Fruit fly (Drosophila melanogaster) whole organism, embryonic: ENCODE results near the gene CG14966.

Source experiments
- Aef1 ChIP-seq: fragments of 200-800 bp; sonication (Bioruptor generic); IDR thresholded peaks from 3 replicates; pipeline ENCODE4 v1.3.6; 2022; ENCODE audit warnings: missing biosample characterization, missing genetic modification characterization
- Atf-2 ChIP-seq: fragments of 200-800 bp; sonication (Bioruptor generic); optimal IDR thresholded peaks from 2 replicates; lab custom pipeline; 2016; ENCODE audit warnings: missing biosample characterization, missing genetic modification characterization
- Bdp1 ChIP-seq: fragments of 200-800 bp; sonication (Bioruptor generic); optimal IDR thresholded peaks from 3 replicates; lab custom pipeline; 2016; ENCODE audit warnings: missing biosample characterization, missing genetic modification characterization
- Bgb ChIP-seq: fragments of 200-800 bp; sonication (Bioruptor generic); IDR thresholded peaks from 2 replicates; pipeline ENCODE4 v1.3.6; 2022; ENCODE audit warnings: missing biosample characterization, missing genetic modification characterization; ENCODE audit not compliant: partially characterized antibody
- CG11085 ChIP-seq: fragments of 200-800 bp; sonication (Bioruptor generic); IDR thresholded peaks from 2 replicates; pipeline ENCODE4 v1.3.6; 2022; ENCODE audit warnings: missing biosample characterization, missing genetic modification characterization
- CG11093 ChIP-seq: fragments of 200-800 bp; sonication (Bioruptor generic); IDR thresholded peaks from 3 replicates; pipeline ENCODE4 v1.3.6; 2022; ENCODE audit warnings: missing biosample characterization, missing genetic modification characterization
- CG12104 ChIP-seq: fragments of 200-800 bp; sonication (Bioruptor generic); optimal IDR thresholded peaks from 3 replicates; lab custom pipeline; 2016; ENCODE audit warnings: missing biosample characterization, missing genetic modification characterization
- CG12744 ChIP-seq: fragments of 200-800 bp; sonication (Bioruptor generic); optimal IDR thresholded peaks from 2 replicates; lab custom pipeline; 2016; ENCODE audit warnings: missing biosample characterization, missing genetic modification characterization
- CG12942 ChIP-seq: fragments of 200-800 bp; sonication (Bioruptor generic); optimal IDR thresholded peaks from 3 replicates; lab custom pipeline; 2016; ENCODE audit warnings: missing biosample characterization, missing genetic modification characterization
- CG14441 ChIP-seq: fragments of 200-800 bp; sonication (Bioruptor generic); IDR thresholded peaks from 2 replicates; pipeline ENCODE4 v1.3.6; 2022; ENCODE audit warnings: missing biosample characterization, missing genetic modification characterization
- CG14965 ChIP-seq: fragments of 200-800 bp; sonication (Bioruptor generic); optimal IDR thresholded peaks from 2 replicates; lab custom pipeline; 2016; ENCODE audit warnings: missing biosample characterization, missing genetic modification characterization, borderline replicate concordance
- CG2875 ChIP-seq: fragments of 200-800 bp; sonication (Bioruptor generic); optimal IDR thresholded peaks from 2 replicates; lab custom pipeline; 2017; ENCODE audit warnings: missing biosample characterization, mild to moderate bottlenecking, missing genetic modification characterization, missing genetic modification reagents
- CG3065 ChIP-seq: fragments of 200-800 bp; sonication (Bioruptor generic); optimal IDR thresholded peaks from 2 replicates; lab custom pipeline; 2016; ENCODE audit warnings: missing biosample characterization, missing genetic modification characterization
- CG31224 ChIP-seq: fragments of 200-800 bp; sonication (Bioruptor generic); IDR thresholded peaks from 2 replicates; pipeline ENCODE4 v1.3.6; 2022; ENCODE audit warnings: missing biosample characterization, missing genetic modification characterization
- CG31441 ChIP-seq: fragments of 200-800 bp; sonication (Bioruptor generic); IDR thresholded peaks from 2 replicates; pipeline ENCODE4 v1.3.6; 2022; ENCODE audit warnings: missing biosample characterization, missing genetic modification characterization
- CG32532 ChIP-seq: fragments of 200-800 bp; sonication (Bioruptor generic); IDR thresholded peaks from 2 replicates; pipeline ENCODE4 v1.3.6; 2022; ENCODE audit warnings: missing biosample characterization, missing genetic modification characterization
- CG32772 ChIP-seq: fragments of 200-800 bp; sonication (Bioruptor generic); IDR thresholded peaks from 2 replicates; pipeline ENCODE4 v1.3.6; 2022; ENCODE audit warnings: missing biosample characterization, missing genetic modification characterization
- CG33213 ChIP-seq: fragments of 200-800 bp; sonication (Bioruptor generic); optimal IDR thresholded peaks from 3 replicates; lab custom pipeline; 2016; ENCODE audit warnings: missing biosample characterization, missing genetic modification characterization
- CG33557 ChIP-seq: fragments of 200-800 bp; sonication (Bioruptor generic); optimal IDR thresholded peaks from 2 replicates; lab custom pipeline; 2019; ENCODE audit warnings: missing biosample characterization, mild to moderate bottlenecking, missing genetic modification characterization, moderate library complexity
- CG42726 ChIP-seq: fragments of 200-800 bp; sonication (Bioruptor generic); IDR thresholded peaks from 2 replicates; pipeline ENCODE4 v1.3.6; 2022; ENCODE audit warnings: missing biosample characterization, missing genetic modification characterization; ENCODE audit not compliant: partially characterized antibody
- CG43689 ChIP-seq: fragments of 200-800 bp; sonication (Bioruptor generic); IDR thresholded peaks from 2 replicates; pipeline ENCODE4 v1.3.6; 2022; ENCODE audit warnings: missing biosample characterization, missing genetic modification characterization
- CG4707 ChIP-seq: fragments of 200-800 bp; sonication (Bioruptor generic); optimal IDR thresholded peaks from 2 replicates; lab custom pipeline; 2018; ENCODE audit warnings: missing biosample characterization, mild to moderate bottlenecking, missing genetic modification characterization, moderate library complexity
- CG5180 ChIP-seq: fragments of 200-800 bp; sonication (Bioruptor generic); optimal IDR thresholded peaks from 3 replicates; lab custom pipeline; 2017; ENCODE audit warnings: missing biosample characterization, missing genetic modification characterization, mild to moderate bottlenecking, moderate library complexity, missing genetic modification reagents
- CG6654 ChIP-seq: fragments of 200-800 bp; sonication (Bioruptor generic); optimal IDR thresholded peaks from 2 replicates; lab custom pipeline; 2017; ENCODE audit warnings: missing biosample characterization, mild to moderate bottlenecking, missing genetic modification characterization
- CG6813 ChIP-seq: fragments of 200-800 bp; sonication (Bioruptor generic); optimal IDR thresholded peaks from 2 replicates; lab custom pipeline; 2017; ENCODE audit warnings: missing biosample characterization, missing genetic modification characterization, mild to moderate bottlenecking, moderate library complexity, missing genetic modification reagents
- CG6854 ChIP-seq: fragments of 200-800 bp; sonication (Bioruptor generic); optimal IDR thresholded peaks from 3 replicates; lab custom pipeline; 2017; ENCODE audit warnings: missing biosample characterization, mild to moderate bottlenecking, missing genetic modification characterization
- CG7987 ChIP-seq: fragments of 200-800 bp; sonication (Bioruptor generic); optimal IDR thresholded peaks from 2 replicates; lab custom pipeline; 2018; ENCODE audit warnings: missing biosample characterization, mild to moderate bottlenecking, missing genetic modification characterization, moderate library complexity
- E2f1 ChIP-seq: fragments of 200-800 bp; sonication (Bioruptor generic); IDR thresholded peaks from 2 replicates; pipeline ENCODE4 v1.3.6; 2022; ENCODE audit warnings: missing biosample characterization, missing genetic modification characterization
- HHEX ChIP-seq: fragments of 200-800 bp; sonication (Bioruptor generic); optimal IDR thresholded peaks from 3 replicates; lab custom pipeline; 2017; ENCODE audit warnings: missing biosample characterization, mild to moderate bottlenecking, missing genetic modification characterization, missing genetic modification reagents
- Hmr ChIP-seq: fragments of 200-800 bp; sonication (Bioruptor generic); optimal IDR thresholded peaks from 3 replicates; lab custom pipeline; 2017; ENCODE audit warnings: mild to moderate bottlenecking, missing biosample characterization, missing genetic modification reagents, missing genetic modification characterization
- Lim3 ChIP-seq: fragments of 200-800 bp; sonication (Bioruptor generic); IDR thresholded peaks from 2 replicates; pipeline ENCODE4 v1.3.6; 2022; ENCODE audit warnings: missing biosample characterization, missing genetic modification characterization
- Max ChIP-seq: fragments of 200-800 bp; sonication (Bioruptor generic); optimal IDR thresholded peaks from 2 replicates; lab custom pipeline; 2016; ENCODE audit warnings: missing biosample characterization, mild to moderate bottlenecking, missing genetic modification characterization
- Pdp1 ChIP-seq, 2 experiments: fragments of 200-800 bp; sonication (Bioruptor generic); optimal IDR thresholded peaks; 3 replicates each; lab custom pipeline; 2016; ENCODE audit warnings: missing biosample characterization in 2 of 2, missing genetic modification characterization in 2 of 2, mild to moderate bottlenecking in 1 of 2, moderate library complexity in 1 of 2
- Usf ChIP-seq: fragments of 200-800 bp; sonication (Bioruptor generic); optimal IDR thresholded peaks from 2 replicates; lab custom pipeline; 2017; ENCODE audit warnings: missing genotype, missing biosample characterization, missing genetic modification characterization
- aop ChIP-seq: fragments of 200-800 bp; sonication (Bioruptor generic); IDR thresholded peaks from 2 replicates; pipeline ENCODE4 v1.3.6; 2022; ENCODE audit warnings: missing biosample characterization, missing genetic modification characterization
- az2 ChIP-seq: fragments of 200-800 bp; sonication (Bioruptor generic); optimal IDR thresholded peaks from 3 replicates; lab custom pipeline; 2016; ENCODE audit warnings: missing biosample characterization, missing genetic modification characterization
- btn ChIP-seq: fragments of 200-800 bp; sonication (Bioruptor generic); optimal IDR thresholded peaks from 2 replicates; lab custom pipeline; 2016; ENCODE audit warnings: missing biosample characterization, missing genetic modification characterization
- crol ChIP-seq: fragments of 200-800 bp; sonication (Bioruptor generic); IDR thresholded peaks from 2 replicates; pipeline ENCODE4 v1.3.6; 2022; ENCODE audit warnings: missing biosample characterization, missing genetic modification characterization
- da ChIP-seq: fragments of 200-800 bp; sonication (Bioruptor generic); optimal IDR thresholded peaks from 2 replicates; lab custom pipeline; 2016; ENCODE audit warnings: missing biosample characterization, missing genetic modification characterization
- ems ChIP-seq: fragments of 200-800 bp; sonication (Bioruptor generic); optimal IDR thresholded peaks from 3 replicates; lab custom pipeline; 2016; ENCODE audit warnings: missing biosample characterization, missing genetic modification characterization
- gsb ChIP-seq: fragments of 200-800 bp; sonication (Bioruptor generic); IDR thresholded peaks from 2 replicates; pipeline ENCODE4 v1.3.6; 2022; ENCODE audit warnings: missing biosample characterization, missing genetic modification characterization
- lmd ChIP-seq: fragments of 200-800 bp; sonication (Bioruptor generic); IDR thresholded peaks from 2 replicates; pipeline ENCODE4 v1.3.6; 2022; ENCODE audit warnings: missing biosample characterization, missing genetic modification characterization
- repo ChIP-seq: fragments of 200-800 bp; sonication (Bioruptor generic); optimal IDR thresholded peaks from 2 replicates; lab custom pipeline; 2016; ENCODE audit warnings: missing biosample characterization, missing genetic modification characterization
- salm ChIP-seq: fragments of 200-800 bp; sonication (Bioruptor generic); optimal IDR thresholded peaks from 2 replicates; lab custom pipeline; 2018; ENCODE audit warnings: missing biosample characterization, mild to moderate bottlenecking, missing genetic modification characterization
- scrt ChIP-seq: fragments of 200-800 bp; sonication (Bioruptor generic); optimal IDR thresholded peaks from 2 replicates; lab custom pipeline; 2018; ENCODE audit warnings: missing biosample characterization, mild to moderate bottlenecking, missing genetic modification characterization, moderate library complexity
- tin ChIP-seq: fragments of 200-800 bp; sonication (Bioruptor generic); optimal IDR thresholded peaks from 3 replicates; lab custom pipeline; 2016; ENCODE audit warnings: missing biosample characterization, missing genetic modification characterization
- tio ChIP-seq: fragments of 200-800 bp; sonication (Bioruptor generic); optimal IDR thresholded peaks from 2 replicates; lab custom pipeline; 2017; ENCODE audit warnings: missing biosample characterization, missing genetic modification characterization, inconsistent platforms
- tll ChIP-seq, 2 experiments: fragments of 200-800 bp in 1 of 2; fragments of >200 bp in 1 of 2; sonication (Bioruptor generic) in 1 of 2; optimal IDR thresholded peaks; 2 replicates each; lab custom pipeline; 2017 to 2019; ENCODE audit warnings: missing biosample characterization in 2 of 2, missing genetic modification characterization in 2 of 2, mild to moderate bottlenecking in 1 of 2, moderate library complexity in 1 of 2

CG14966 gene

DNA sequence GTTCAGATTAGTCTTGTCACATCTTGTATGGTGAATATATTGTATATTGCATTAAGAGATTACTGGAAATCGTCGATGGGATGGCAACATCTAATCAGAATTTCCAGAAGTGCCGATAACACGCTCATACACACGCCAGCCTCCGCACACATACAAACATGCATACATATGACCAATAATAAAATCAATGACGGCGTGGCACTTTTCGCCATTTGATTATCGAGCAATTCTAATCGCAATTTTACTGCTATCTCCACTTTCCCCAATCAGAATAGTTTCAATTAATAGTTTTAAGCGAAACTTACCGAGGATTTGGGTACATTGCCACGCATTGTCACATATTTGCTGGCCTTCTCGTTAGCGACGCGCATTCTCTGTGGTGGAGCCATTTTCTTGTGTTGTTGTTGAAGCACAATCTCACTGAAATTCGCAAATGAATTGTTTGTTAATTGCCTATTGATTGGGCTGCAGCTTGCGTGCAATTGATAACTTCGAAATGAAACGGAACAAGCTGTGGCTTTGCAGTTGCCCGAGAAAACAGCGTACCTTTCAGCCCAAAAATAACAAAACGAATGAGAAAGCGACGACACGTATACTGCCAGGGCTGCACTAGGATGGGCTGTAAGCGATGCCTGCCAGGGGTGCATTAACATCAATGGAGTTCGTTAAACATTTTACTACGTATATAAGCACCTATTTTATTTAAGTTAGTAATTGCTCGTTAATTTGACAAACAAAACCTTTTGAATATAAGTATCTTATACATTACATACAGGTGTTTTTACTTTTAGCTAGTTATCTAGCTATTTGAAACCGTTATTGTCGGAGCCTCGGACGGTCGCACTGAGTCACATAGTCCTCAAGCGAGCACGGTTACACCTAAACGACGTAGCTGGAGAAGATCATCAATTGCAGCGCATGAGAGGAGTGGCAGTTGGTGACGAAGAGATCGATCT lies 1.3 kb upstream of the CG14966 start, which contains the start of the genes CG32276 and gry (continued):
- TF ChIP-seq CG33213 (GFP tag; lab: Kevin White, UChicago) (peak; percentile 81), Pdp1 (GFP tag; optimal IDR thresholded peaks at IDR 0.05; lab: Kevin White, UChicago) (peak in 1 of 2 experiments; percentile 83), CG33557 (GFP tag; lab: Kevin White, UChicago) (peak; percentile 54), CG11093 (GFP tag; lab: Robert Waterston, UW) (peak; percentile 65; the same call in 2 of the 3 replicates), tll (GFP tag; optimal IDR thresholded peaks at IDR 0.05; lab: Kevin White, UChicago) (peak; percentile 64 to 72), CG14965 (GFP tag; lab: Kevin White, UChicago) (no peak), Bgb (no peak; the same call in 1 of the 2 replicates), Max (peak; percentile 88), tio (GFP tag; lab: Kevin White, UChicago) (no peak), CG12942 (GFP tag; lab: Kevin White, UChicago) (peak; percentile 71), CG6813 (GFP tag; lab: Kevin White, UChicago) (no peak), CG31224 (GFP tag; lab: Robert Waterston, UW) (peak; percentile 66), CG12104 (peak; percentile 53), CG3065 (GFP tag; lab: Kevin White, UChicago) (peak; percentile 50), CG42726 (GFP tag; lab: Robert Waterston, UW) (no peak), scrt (GFP tag; lab: Kevin White, UChicago) (peak; percentile 76), Atf-2 (GFP tag; lab: Kevin White, UChicago) (peak; percentile 81), CG4707 (GFP tag; lab: Kevin White, UChicago) (no peak), CG32772 (GFP tag; lab: Robert Waterston, UW) (peak; percentile 73), aop (no peak), repo (peak; percentile 57), CG31441 (GFP tag; lab: Robert Waterston, UW) (no peak), CG12744 (GFP tag; lab: Kevin White, UChicago) (no peak), da (GFP tag; lab: Kevin White, UChicago) (peak; percentile 43), CG7987 (GFP tag; lab: Kevin White, UChicago) (peak; percentile 74), HHEX (peak; percentile 58), tin (GFP tag; lab: Kevin White, UChicago) (peak; percentile 85), btn (GFP tag; lab: Kevin White, UChicago) (peak; percentile 58), CG43689 (no peak), salm (peak; percentile 26), Hmr (GFP tag; lab: Kevin White, UChicago) (peak; percentile 76), CG14441 (GFP tag; lab: Robert Waterston, UW) (peak; percentile 60), Bdp1 (GFP tag; lab: Kevin White, UChicago) (peak; percentile 65), az2 (GFP tag; lab: Kevin White, UChicago) (peak; percentile 79), CG32532 (GFP tag; lab: Robert Waterston, UW) (peak; percentile 81), CG6854 (peak; percentile 29), CG2875 (GFP tag; lab: Kevin White, UChicago) (no peak), crol (GFP tag; lab: Robert Waterston, UW) (no peak), ems (GFP tag; lab: Kevin White, UChicago) (peak; percentile 83), CG11085 (0 out of 2 replicates have a peak, but pooled peaks have one; percentile 27), CG6654 (GFP tag; lab: Kevin White, UChicago) (no peak), lmd (peak; percentile 65; the same call in 1 of the 2 replicates), Aef1 (peak; percentile 70), gsb (no peak), Usf (GFP tag; lab: Kevin White, UChicago) (peak; percentile 11), E2f1 (peak; percentile 53), Lim3 (no peak), CG5180 (no peak)
